Fruit fly (Drosophila melanogaster) whole organism, embryonic: ENCODE data around the gene RpS3.

Experiments used
- Blimp-1 ChIP-seq: fragments of 200-800 bp; sonication (Bioruptor generic); optimal IDR thresholded peaks from 3 replicates; lab custom pipeline; 2018; ENCODE audit warnings: missing biosample characterization, missing genetic modification characterization, mild to moderate bottlenecking, moderate library complexity, missing genetic modification reagents
- CG11398 ChIP-seq: fragments of 200-800 bp; sonication (Bioruptor generic); optimal IDR thresholded peaks from 2 replicates; lab custom pipeline; 2016; ENCODE audit warnings: missing biosample characterization, missing genetic modification characterization
- CG12219 ChIP-seq: fragments of 200-800 bp; sonication (Bioruptor generic); optimal IDR thresholded peaks from 3 replicates; lab custom pipeline; 2018; ENCODE audit warnings: missing biosample characterization, mild to moderate bottlenecking, missing genetic modification characterization
- CG13624 ChIP-seq: fragments of 200-800 bp; sonication (Bioruptor generic); optimal IDR thresholded peaks from 2 replicates; lab custom pipeline; 2016; ENCODE audit warnings: missing biosample characterization, missing genetic modification characterization
- CG13894 ChIP-seq: fragments of 200-800 bp; sonication (Bioruptor generic); optimal IDR thresholded peaks from 3 replicates; lab custom pipeline; 2018; ENCODE audit warnings: missing biosample characterization, mild to moderate bottlenecking, missing genetic modification characterization, moderate library complexity
- CG15479 ChIP-seq: fragments of 200-800 bp; sonication (Bioruptor generic); optimal IDR thresholded peaks from 3 replicates; lab custom pipeline; 2019; ENCODE audit warnings: missing biosample characterization, mild to moderate bottlenecking, missing genetic modification characterization, moderate library complexity
- CG31441 ChIP-seq: fragments of 200-800 bp; sonication (Bioruptor generic); IDR thresholded peaks from 2 replicates; pipeline ENCODE4 v1.3.6; 2022; ENCODE audit warnings: missing biosample characterization, missing genetic modification characterization
- CG3163 ChIP-seq: fragments of 200-800 bp; sonication (Bioruptor generic); optimal IDR thresholded peaks from 3 replicates; lab custom pipeline; 2016; ENCODE audit warnings: missing biosample characterization, missing genetic modification characterization
- CG34224 ChIP-seq: fragments of 200-800 bp; sonication (Bioruptor generic); IDR thresholded peaks from 3 replicates; pipeline ENCODE4 v1.3.6; 2022; ENCODE audit warnings: missing biosample characterization, missing genetic modification characterization; ENCODE audit not compliant: partially characterized antibody
- CG4328 ChIP-seq: fragments of 200-800 bp; sonication (Bioruptor generic); optimal IDR thresholded peaks from 3 replicates; lab custom pipeline; 2017; ENCODE audit warnings: missing biosample characterization, missing genetic modification reagents, missing genetic modification characterization
- CG4360 ChIP-seq: fragments of 200-800 bp; sonication (Bioruptor generic); IDR thresholded peaks from 2 replicates; pipeline ENCODE4 v1.3.6; 2022; ENCODE audit warnings: missing biosample characterization, missing genetic modification characterization
- CG7271 ChIP-seq: fragments of 200-800 bp; sonication (Bioruptor generic); optimal IDR thresholded peaks from 2 replicates; lab custom pipeline; 2018; ENCODE audit warnings: missing biosample characterization, mild to moderate bottlenecking, missing genetic modification characterization, moderate library complexity
- CG7745 ChIP-seq: fragments of 200-800 bp; sonication (Bioruptor generic); optimal IDR thresholded peaks from 2 replicates; lab custom pipeline; 2018; ENCODE audit warnings: missing biosample characterization, mild to moderate bottlenecking, missing genetic modification characterization, moderate library complexity
- CG9797 ChIP-seq: fragments of 200-800 bp; sonication (Bioruptor generic); optimal IDR thresholded peaks from 3 replicates; lab custom pipeline; 2018; ENCODE audit warnings: missing biosample characterization, mild to moderate bottlenecking, missing genetic modification characterization
- CTCF ChIP-seq: fragments of 200-800 bp; sonication (Bioruptor generic); optimal IDR thresholded peaks from 2 replicates; lab custom pipeline; 2017; ENCODE audit warnings: missing biosample characterization, mild to moderate bottlenecking, missing genetic modification characterization, moderate library complexity
- CkIIα-i1 ChIP-seq: fragments of 200-800 bp; sonication (Bioruptor generic); IDR thresholded peaks from 2 replicates; pipeline ENCODE4 v1.3.6; 2022; ENCODE audit warnings: missing biosample characterization, missing genetic modification characterization
- Dbx ChIP-seq: fragments of 200-800 bp; sonication (Bioruptor generic); IDR thresholded peaks from 3 replicates; pipeline ENCODE4 v1.3.6; 2022; ENCODE audit warnings: missing biosample characterization, missing genetic modification characterization
- Ets97D ChIP-seq: fragments of 200-800 bp; sonication (Bioruptor generic); optimal IDR thresholded peaks from 3 replicates; lab custom pipeline; 2016; ENCODE audit warnings: missing biosample characterization, missing genetic modification characterization
- Gsc ChIP-seq: fragments of 200-800 bp; sonication (Bioruptor generic); IDR thresholded peaks from 2 replicates; pipeline ENCODE4 v1.3.6; 2022; ENCODE audit warnings: missing biosample characterization, missing genetic modification characterization
- HLH4C ChIP-seq: fragments of 200-800 bp; sonication (Bioruptor generic); IDR thresholded peaks from 3 replicates; pipeline ENCODE4 v1.3.6; 2022; ENCODE audit warnings: missing biosample characterization, missing genetic modification characterization; ENCODE audit not compliant: partially characterized antibody
- Lpt ChIP-seq: fragments of >200 bp; optimal IDR thresholded peaks from 2 replicates; lab custom pipeline; 2018; ENCODE audit warnings: missing biosample characterization, missing genetic modification characterization
- MESR4 ChIP-seq: fragments of 200-800 bp; sonication (Bioruptor generic); optimal IDR thresholded peaks from 2 replicates; lab custom pipeline; 2018; ENCODE audit warnings: missing biosample characterization, mild to moderate bottlenecking, missing genetic modification characterization, moderate library complexity
- NC2α ChIP-seq: fragments of 200-800 bp; sonication (Bioruptor generic); optimal IDR thresholded peaks from 2 replicates; lab custom pipeline; 2016; ENCODE audit warnings: missing biosample characterization, missing genetic modification characterization
- Nf-YA ChIP-seq: fragments of 200-800 bp; sonication (Bioruptor generic); IDR thresholded peaks from 2 replicates; pipeline ENCODE4 v1.3.6; 2022; ENCODE audit warnings: missing biosample characterization, missing genetic modification characterization
- Oaz ChIP-seq: fragments of 200-800 bp; sonication (Bioruptor generic); IDR thresholded peaks from 2 replicates; pipeline ENCODE4 v1.3.6; 2022; ENCODE audit warnings: missing biosample characterization, missing genetic modification characterization
- Rx ChIP-seq: fragments of 200-800 bp; sonication (Bioruptor generic); IDR thresholded peaks from 2 replicates; pipeline ENCODE4 v1.3.6; 2022; ENCODE audit warnings: missing biosample characterization, missing genetic modification characterization
- Side ChIP-seq: fragments of 200-800 bp; sonication (Bioruptor generic); optimal IDR thresholded peaks from 2 replicates; lab custom pipeline; 2016; ENCODE audit warnings: missing biosample characterization, missing genetic modification characterization
- chif ChIP-seq, 2 experiments: fragments of 200-800 bp; sonication (Bioruptor generic); optimal IDR thresholded peaks; 3 replicates each; lab custom pipeline; 2016; ENCODE audit warnings: missing biosample characterization in 2 of 2, missing genetic modification characterization in 2 of 2
- disco-r ChIP-seq: fragments of 200-800 bp; sonication (Bioruptor generic); optimal IDR thresholded peaks from 2 replicates; lab custom pipeline; 2016; ENCODE audit warnings: missing biosample characterization, missing genetic modification characterization
- dpn ChIP-seq, 2 experiments: fragments of 200-800 bp; sonication (Bioruptor generic); optimal IDR thresholded peaks; 3 replicates each; lab custom pipeline; 2016; ENCODE audit warnings: missing biosample characterization in 2 of 2, missing genetic modification characterization in 2 of 2
- ems ChIP-seq: fragments of 200-800 bp; sonication (Bioruptor generic); optimal IDR thresholded peaks from 3 replicates; lab custom pipeline; 2016; ENCODE audit warnings: missing biosample characterization, missing genetic modification characterization
- exex ChIP-seq: fragments of 200-800 bp; sonication (Bioruptor generic); optimal IDR thresholded peaks from 4 replicates; lab custom pipeline; 2018; ENCODE audit warnings: missing biosample characterization, mild to moderate bottlenecking, missing genetic modification characterization, moderate library complexity
- fd3F ChIP-seq: fragments of 200-800 bp; sonication (Bioruptor generic); optimal IDR thresholded peaks from 2 replicates; lab custom pipeline; 2018; ENCODE audit warnings: missing biosample characterization, mild to moderate bottlenecking, missing genetic modification characterization, moderate library complexity
- fd64A ChIP-seq: fragments of 200-800 bp; sonication (Bioruptor generic); optimal IDR thresholded peaks from 3 replicates; lab custom pipeline; 2018; ENCODE audit warnings: missing biosample characterization, mild to moderate bottlenecking, missing genetic modification characterization
- gcm2 ChIP-seq: fragments of 200-800 bp; sonication (Bioruptor generic); optimal IDR thresholded peaks from 2 replicates; lab custom pipeline; 2016; ENCODE audit warnings: missing biosample characterization, missing genetic modification characterization
- ind ChIP-seq: fragments of 200-800 bp; sonication (Bioruptor generic); optimal IDR thresholded peaks from 3 replicates; lab custom pipeline; 2016; ENCODE audit warnings: missing biosample characterization, missing genetic modification characterization
- jing ChIP-seq: fragments of 200-800 bp; sonication (Bioruptor generic); optimal IDR thresholded peaks from 2 replicates; lab custom pipeline; 2018; ENCODE audit warnings: missing biosample characterization, mild to moderate bottlenecking, missing genetic modification characterization
- lilli ChIP-seq: fragments of 200-800 bp; sonication (Bioruptor generic); optimal IDR thresholded peaks from 3 replicates; lab custom pipeline; 2016; ENCODE audit warnings: missing biosample characterization, missing genetic modification characterization
- nmo ChIP-seq: fragments of 200-800 bp; sonication (Bioruptor generic); optimal IDR thresholded peaks from 2 replicates; lab custom pipeline; 2018; ENCODE audit warnings: missing biosample characterization, mild to moderate bottlenecking, missing genetic modification characterization, moderate library complexity
- pan ChIP-seq, 4 experiments: fragments of >200 bp in 3 of 4; fragments of 200-800 bp in 1 of 4; sonication (Bioruptor generic) in 1 of 4; optimal IDR thresholded peaks in 3 of 4; IDR thresholded peaks in 1 of 4; 2 replicates each; pipeline versions ENCODE4 v1.3.6 to Lab custom; 2017 to 2022; ENCODE audit warnings: missing biosample characterization in 2 of 4, missing genetic modification characterization in 2 of 4, mixed read lengths in 1 of 4
- pb ChIP-seq: fragments of 200-800 bp; sonication (Bioruptor generic); optimal IDR thresholded peaks from 3 replicates; lab custom pipeline; 2016; ENCODE audit warnings: missing biosample characterization, missing genetic modification characterization
- pita ChIP-seq: fragments of 200-800 bp; sonication (Bioruptor generic); optimal IDR thresholded peaks from 2 replicates; lab custom pipeline; 2017; ENCODE audit warnings: missing biosample characterization, mild to moderate bottlenecking, missing genetic modification characterization
- rib ChIP-seq: fragments of 200-800 bp; sonication (Bioruptor generic); IDR thresholded peaks from 2 replicates; pipeline ENCODE4 v1.3.6; 2022; ENCODE audit warnings: missing biosample characterization, missing genetic modification characterization
- scrt ChIP-seq: fragments of 200-800 bp; sonication (Bioruptor generic); optimal IDR thresholded peaks from 2 replicates; lab custom pipeline; 2018; ENCODE audit warnings: missing biosample characterization, mild to moderate bottlenecking, missing genetic modification characterization, moderate library complexity
- sd ChIP-seq: fragments of 200-800 bp; sonication (Bioruptor generic); optimal IDR thresholded peaks from 3 replicates; lab custom pipeline; 2018; ENCODE audit warnings: missing biosample characterization, mild to moderate bottlenecking, missing genetic modification characterization, moderate library complexity
- sens-2 ChIP-seq: fragments of 200-800 bp; sonication (Bioruptor generic); IDR thresholded peaks from 2 replicates; pipeline ENCODE4 v1.3.6; 2022; ENCODE audit warnings: missing biosample characterization, missing genetic modification characterization
- sima ChIP-seq: fragments of 200-800 bp; sonication (Bioruptor generic); optimal IDR thresholded peaks from 2 replicates; lab custom pipeline; 2016; ENCODE audit warnings: missing biosample characterization, missing genetic modification characterization
- stwl ChIP-seq: fragments of 200-800 bp; sonication (Bioruptor generic); optimal IDR thresholded peaks from 3 replicates; lab custom pipeline; 2018; ENCODE audit warnings: missing biosample characterization, mild to moderate bottlenecking, missing genetic modification characterization, moderate library complexity
- unc-4 ChIP-seq: fragments of 200-800 bp; sonication (Bioruptor generic); IDR thresholded peaks from 2 replicates; pipeline ENCODE4 v1.3.6; 2022; ENCODE audit warnings: missing biosample characterization, missing genetic modification characterization; ENCODE audit not compliant: partially characterized antibody
- wor ChIP-seq: fragments of 200-800 bp; sonication (Bioruptor generic); IDR thresholded peaks from 2 replicates; pipeline ENCODE4 v1.3.6; 2022; ENCODE audit warnings: missing biosample characterization, missing genetic modification characterization

The RpS3 gene

DNA sequence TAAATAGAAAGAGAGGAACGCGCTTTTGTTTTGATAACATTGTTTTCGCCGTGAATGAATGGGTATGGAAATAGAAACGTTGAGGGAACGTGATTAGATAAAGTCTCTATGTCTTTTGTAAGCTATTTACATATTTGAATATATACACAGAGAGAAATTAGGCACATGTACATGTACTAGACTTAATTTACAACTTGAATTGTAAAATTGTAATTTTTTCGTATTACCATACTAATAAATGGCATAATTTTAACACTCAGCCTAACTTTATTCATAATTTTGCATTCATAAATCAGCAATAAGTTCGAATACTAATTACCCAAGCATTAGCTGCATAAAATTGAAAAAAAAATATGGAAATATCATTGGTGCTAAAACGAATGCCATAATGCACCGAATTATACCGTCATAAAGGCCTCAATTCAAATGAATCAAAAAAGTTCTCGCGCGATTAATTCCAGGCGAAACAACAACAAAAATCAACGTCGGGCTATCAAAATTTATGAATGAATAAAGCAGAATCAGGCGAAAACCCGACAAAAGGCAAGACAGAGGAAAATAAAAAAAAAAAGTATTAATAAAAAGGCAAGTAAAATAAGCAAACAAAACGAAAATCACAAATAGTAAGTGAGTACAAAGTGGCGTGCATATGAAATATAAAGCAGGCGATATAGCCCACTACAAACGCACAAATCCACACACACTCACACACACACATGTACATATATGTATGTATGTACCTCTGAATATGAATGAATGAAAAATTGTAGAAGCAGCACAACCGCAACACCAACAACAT is 25.9 kb upstream of the RpS3 start (continued):
- TF ChIP-seq nmo (peak; percentile 72), fd64A (peak; percentile 42), lilli (GFP tag; lab: Kevin White, UChicago) (peak; percentile 53), stwl (no peak), Nf-YA (GFP tag; lab: Robert Waterston, UW) (no peak), exex (tag; lab: Kevin White, UChicago) (no peak), dpn (GFP tag; optimal IDR thresholded peaks at IDR 0.05; lab: Kevin White, UChicago) (peak; percentile 46 to 63), CG9797 (GFP tag; lab: Kevin White, UChicago) (no peak), fd3F (GFP tag; lab: Kevin White, UChicago) (peak; percentile 28), CkIIα-i1 (GFP tag; lab: Robert Waterston, UW) (no peak), Gsc (GFP tag; lab: Robert Waterston, UW) (no peak), Dbx (GFP tag; lab: Robert Waterston, UW) (no peak), MESR4 (GFP tag; lab: Kevin White, UChicago) (no peak), NC2α (no peak), ems (GFP tag; lab: Kevin White, UChicago) (no peak), CG3163 (GFP tag; lab: Kevin White, UChicago) (no peak), CG13624 (GFP tag; lab: Kevin White, UChicago) (no peak), CG12219 (peak; percentile 45), pita (no peak), CG4360 (GFP tag; lab: Robert Waterston, UW) (0 out of 2 replicates have a peak, but pooled peaks have one; percentile 15), Ets97D (GFP tag; lab: Kevin White, UChicago) (no peak), disco-r (GFP tag; lab: Kevin White, UChicago) (no peak), pb (no peak), sens-2 (no peak), Rx (GFP tag; lab: Robert Waterston, UW) (no peak), CG34224 (GFP tag; lab: Robert Waterston, UW) (no peak), CG7745 (no peak), CG11398 (GFP tag; lab: Kevin White, UChicago) (peak; percentile 25), gcm2 (GFP tag; lab: Kevin White, UChicago) (no peak), HLH4C (GFP tag; lab: Robert Waterston, UW) (no peak), Side (GFP tag; lab: Kevin White, UChicago) (peak; percentile 28), sima (GFP tag; lab: Kevin White, UChicago) (peak; percentile 19), CG13894 (tag; lab: Kevin White, UChicago) (no peak), scrt (peak; percentile 21), ind (GFP tag; lab: Kevin White, UChicago) (peak; percentile 25), unc-4 (GFP tag; lab: Robert Waterston, UW) (no peak), CG31441 (peak; percentile 77), CG4328 (GFP tag; lab: Kevin White, UChicago) (peak; percentile 1), Oaz (no peak), CTCF (GFP tag; lab: Kevin White, UChicago) (no peak), chif (GFP tag; optimal IDR thresholded peaks at IDR 0.05; lab: Kevin White, UChicago) (peak; percentile 2 to 54), CG15479 (GFP tag; lab: Kevin White, UChicago) (no peak), pan (optimal IDR thresholded peaks at IDR 0.05; lab: Kevin White, UChicago) (no peak), pan (GFP tag; optimal IDR thresholded peaks at IDR 0.05 in 1 of 2, IDR thresholded peaks at IDR 0.05 in 1 of 2) (peak in 1 of 2 experiments; percentile 31), wor (peak; percentile 46; the same call in 1 of the 2 replicates), rib (GFP tag; lab: Robert Waterston, UW) (no peak), Lpt (no peak), sd (tag; lab: Kevin White, UChicago) (no peak), Blimp-1 (GFP tag; lab: Kevin White, UChicago) (peak; percentile 63), jing (GFP tag; lab: Kevin White, UChicago) (peak; percentile 34), CG7271 (tag; lab: Kevin White, UChicago) (no peak)
